Fruit fly (Drosophila melanogaster) whole organism, prepupa: Measurements from ENCODE around the gene mAcon1.
A peak's percentile ranks its signal among the peaks of the same experiment; 100 is the strongest.

Experiments
- Blimp-1 ChIP-seq: fragments of 200-800 bp; sonication (Bioruptor generic); optimal IDR thresholded peaks from 3 replicates; lab custom pipeline; 2017; ENCODE audit warnings: missing biosample characterization, missing genetic modification characterization, mild to moderate bottlenecking, moderate library complexity, missing genetic modification reagents
- CG10669 ChIP-seq: fragments of 200-800 bp; sonication (Bioruptor generic); optimal IDR thresholded peaks from 3 replicates; lab custom pipeline; 2018; ENCODE audit warnings: missing biosample characterization, mild to moderate bottlenecking, missing genetic modification characterization, moderate library complexity
- CG11294 ChIP-seq: fragments of 200-800 bp; sonication (Bioruptor generic); IDR thresholded peaks from 2 replicates; pipeline ENCODE4 v1.3.6; 2022; ENCODE audit warnings: missing biosample characterization, missing genetic modification characterization
- CG11762 ChIP-seq: fragments of 200-800 bp; sonication (Bioruptor generic); optimal IDR thresholded peaks from 3 replicates; lab custom pipeline; 2016; ENCODE audit warnings: missing biosample characterization, missing genetic modification characterization; ENCODE audit not compliant: insufficient read depth
- CG11902 ChIP-seq: fragments of 200-800 bp; sonication (Bioruptor generic); optimal IDR thresholded peaks from 3 replicates; lab custom pipeline; 2016; ENCODE audit warnings: missing biosample characterization, missing genetic modification characterization
- CG15336 ChIP-seq: fragments of 200-800 bp; sonication (Bioruptor generic); IDR thresholded peaks from 2 replicates; pipeline ENCODE4 v1.3.6; 2022; ENCODE audit warnings: missing biosample characterization, missing genetic modification characterization
- CG1621 ChIP-seq: fragments of 200-800 bp; sonication (Bioruptor generic); optimal IDR thresholded peaks from 3 replicates; lab custom pipeline; 2018; ENCODE audit warnings: missing biosample characterization, mild to moderate bottlenecking, missing genetic modification characterization
- CG3032 ChIP-seq: fragments of 200-800 bp; optimal IDR thresholded peaks from 2 replicates; lab custom pipeline; 2019; ENCODE audit warnings: missing biosample characterization, mild to moderate bottlenecking, missing genetic modification characterization, moderate library complexity
- CG31627 ChIP-seq: fragments of 200-800 bp; sonication (Bioruptor generic); optimal IDR thresholded peaks from 3 replicates; lab custom pipeline; 2016; ENCODE audit warnings: missing biosample characterization, missing genetic modification characterization
- CG32006 ChIP-seq: fragments of 200-800 bp; sonication (Bioruptor generic); optimal IDR thresholded peaks from 3 replicates; lab custom pipeline; 2017; ENCODE audit warnings: missing biosample characterization, mild to moderate bottlenecking, missing genetic modification characterization
- CG3919 ChIP-seq: fragments of 200-800 bp; sonication (Bioruptor generic); optimal IDR thresholded peaks from 3 replicates; lab custom pipeline; 2016; ENCODE audit warnings: missing biosample characterization, missing genetic modification characterization
- CG4318 ChIP-seq: fragments of 200-800 bp; sonication (Bioruptor generic); optimal IDR thresholded peaks from 3 replicates; lab custom pipeline; 2017; ENCODE audit warnings: missing biosample characterization, mild to moderate bottlenecking, missing genetic modification characterization
- CG6163 ChIP-seq: fragments of 200-800 bp; sonication (Bioruptor generic); IDR thresholded peaks from 3 replicates; pipeline ENCODE4 v1.3.6; 2022; ENCODE audit warnings: missing biosample characterization, missing genetic modification characterization
- CG6276 ChIP-seq: fragments of 200-800 bp; sonication (Bioruptor generic); optimal IDR thresholded peaks from 2 replicates; lab custom pipeline; 2017; ENCODE audit warnings: missing biosample characterization, mild to moderate bottlenecking, missing genetic modification characterization
- CG6792 ChIP-seq: fragments of 200-800 bp; sonication (Bioruptor generic); optimal IDR thresholded peaks from 3 replicates; lab custom pipeline; 2016; ENCODE audit warnings: missing biosample characterization, missing genetic modification characterization
- CG6808 ChIP-seq: fragments of 200-800 bp; sonication (Bioruptor generic); optimal IDR thresholded peaks from 3 replicates; lab custom pipeline; 2017; ENCODE audit warnings: missing biosample characterization, missing genetic modification characterization, mild to moderate bottlenecking, moderate library complexity, missing genetic modification reagents
- CG6854 ChIP-seq: fragments of 200-800 bp; sonication (Bioruptor generic); optimal IDR thresholded peaks from 2 replicates; lab custom pipeline; 2017; ENCODE audit warnings: missing biosample characterization, mild to moderate bottlenecking, missing genetic modification characterization
- CG7368 ChIP-seq: fragments of 200-800 bp; sonication (Bioruptor generic); optimal IDR thresholded peaks from 3 replicates; lab custom pipeline; 2016; ENCODE audit warnings: missing biosample characterization, missing genetic modification characterization
- CG8119 ChIP-seq: fragments of 200-800 bp; sonication (Bioruptor generic); IDR thresholded peaks from 3 replicates; pipeline ENCODE4 v1.3.6; 2022; ENCODE audit warnings: missing biosample characterization, missing genetic modification characterization
- CG8319 ChIP-seq: fragments of 200-800 bp; sonication (Bioruptor generic); optimal IDR thresholded peaks from 3 replicates; lab custom pipeline; 2016; ENCODE audit warnings: missing biosample characterization, missing genetic modification characterization
- CG8632 ChIP-seq: fragments of 200-800 bp; sonication (Bioruptor generic); optimal IDR thresholded peaks from 3 replicates; lab custom pipeline; 2016; ENCODE audit warnings: missing biosample characterization, missing genetic modification characterization
- CG9139 ChIP-seq: fragments of 200-800 bp; sonication (Bioruptor generic); optimal IDR thresholded peaks from 3 replicates; lab custom pipeline; 2017; ENCODE audit warnings: missing biosample characterization, mild to moderate bottlenecking, missing genetic modification characterization
- Eip78C ChIP-seq: fragments of 200-800 bp; sonication (Bioruptor generic); peaks from one replicate; lab custom pipeline; 2016; ENCODE audit warnings: missing biosample characterization, missing genetic modification characterization
- Eip93F ChIP-seq: fragments of 200-800 bp; sonication (Bioruptor generic); optimal IDR thresholded peaks from 2 replicates; lab custom pipeline; 2016; ENCODE audit warnings: missing biosample characterization, mild to moderate bottlenecking, missing genetic modification characterization
- Ets21C ChIP-seq: fragments of 200-800 bp; sonication (Bioruptor generic); optimal IDR thresholded peaks from 3 replicates; lab custom pipeline; 2016; ENCODE audit warnings: missing biosample characterization, missing genetic modification characterization
- Gug ChIP-seq: fragments of 200-800 bp; sonication (Bioruptor generic); IDR thresholded peaks from 2 replicates; pipeline ENCODE4 v1.3.6; 2022; ENCODE audit warnings: missing biosample characterization, missing genetic modification characterization
- Hr38 ChIP-seq: sonication (Bioruptor generic); optimal IDR thresholded peaks from 2 replicates; lab custom pipeline; 2016; ENCODE audit warnings: missing biosample characterization, missing genetic modification characterization
- Hr39 ChIP-seq: fragments of 200-800 bp; sonication (Bioruptor generic); optimal IDR thresholded peaks from 2 replicates; lab custom pipeline; 2016; ENCODE audit warnings: missing biosample characterization, missing genetic modification characterization
- Lpt ChIP-seq: fragments of 200-800 bp; sonication (Bioruptor generic); optimal IDR thresholded peaks from 3 replicates; lab custom pipeline; 2016; ENCODE audit warnings: missing biosample characterization, missing genetic modification characterization
- Met ChIP-seq: fragments of 200-800 bp; sonication (Bioruptor generic); optimal IDR thresholded peaks from 3 replicates; lab custom pipeline; 2016; ENCODE audit warnings: missing biosample characterization, missing genetic modification characterization
- OdsH ChIP-seq: fragments of 200-800 bp; sonication (Bioruptor generic); optimal IDR thresholded peaks from 3 replicates; lab custom pipeline; 2016; ENCODE audit warnings: missing biosample characterization, missing genetic modification characterization
- Smox ChIP-seq: fragments of 200-800 bp; sonication (Bioruptor generic); optimal IDR thresholded peaks from 3 replicates; lab custom pipeline; 2016; ENCODE audit warnings: missing biosample characterization, missing genetic modification characterization
- Sox102F ChIP-seq: fragments of 200-800 bp; sonication (Bioruptor generic); optimal IDR thresholded peaks from 2 replicates; lab custom pipeline; 2016; ENCODE audit warnings: missing biosample characterization, mild to moderate bottlenecking, missing genetic modification characterization
- acj6 ChIP-seq: fragments of 200-800 bp; sonication (Bioruptor generic); optimal IDR thresholded peaks from 3 replicates; lab custom pipeline; 2016; ENCODE audit warnings: missing biosample characterization, missing genetic modification characterization
- cyc ChIP-seq: fragments of 200-800 bp; sonication (Bioruptor generic); optimal IDR thresholded peaks from 3 replicates; lab custom pipeline; 2016; ENCODE audit warnings: missing biosample characterization, missing genetic modification characterization
- dac ChIP-seq: fragments of 200-800 bp; sonication (Bioruptor generic); optimal IDR thresholded peaks from 2 replicates; lab custom pipeline; 2017; ENCODE audit warnings: missing biosample characterization, mild to moderate bottlenecking, missing genetic modification characterization
- eg ChIP-seq: fragments of 200-800 bp; sonication (Bioruptor generic); IDR thresholded peaks from 3 replicates; pipeline ENCODE4 v1.3.6; 2022; ENCODE audit warnings: missing biosample characterization, missing genetic modification characterization
- esn ChIP-seq: fragments of 200-800 bp; sonication (Bioruptor generic); optimal IDR thresholded peaks from 2 replicates; lab custom pipeline; 2016; ENCODE audit warnings: missing biosample characterization, mild to moderate bottlenecking, missing genetic modification characterization, moderate library complexity
- fkh ChIP-seq: fragments of 200-800 bp; sonication (Bioruptor generic); optimal IDR thresholded peaks from 3 replicates; lab custom pipeline; 2017; ENCODE audit warnings: missing biosample characterization, mild to moderate bottlenecking, missing genetic modification characterization, moderate library complexity
- lz ChIP-seq: fragments of 200-800 bp; sonication (Bioruptor generic); optimal IDR thresholded peaks from 3 replicates; lab custom pipeline; 2016; ENCODE audit warnings: missing biosample characterization, missing genetic modification characterization
- net ChIP-seq: fragments of 200-800 bp; sonication (Bioruptor generic); optimal IDR thresholded peaks from 3 replicates; lab custom pipeline; 2016; ENCODE audit warnings: missing biosample characterization, missing genetic modification characterization
- pdm3 ChIP-seq: fragments of 200-800 bp; sonication (Bioruptor generic); optimal IDR thresholded peaks from 3 replicates; lab custom pipeline; 2016; ENCODE audit warnings: missing biosample characterization, missing genetic modification characterization
- spab ChIP-seq: fragments of 200-800 bp; sonication (Bioruptor generic); optimal IDR thresholded peaks from 2 replicates; lab custom pipeline; 2017; ENCODE audit warnings: missing biosample characterization, mild to moderate bottlenecking, missing genetic modification characterization, missing genetic modification reagents
- svp ChIP-seq: fragments of 200-800 bp; sonication (Bioruptor generic); peaks from one replicate; lab custom pipeline; 2016; ENCODE audit warnings: missing biosample characterization, missing genetic modification characterization
- topi ChIP-seq: fragments of 200-800 bp; sonication (Bioruptor generic); optimal IDR thresholded peaks from 3 replicates; lab custom pipeline; 2016; ENCODE audit warnings: missing biosample characterization, missing genetic modification characterization

Gene mAcon1

DNA sequence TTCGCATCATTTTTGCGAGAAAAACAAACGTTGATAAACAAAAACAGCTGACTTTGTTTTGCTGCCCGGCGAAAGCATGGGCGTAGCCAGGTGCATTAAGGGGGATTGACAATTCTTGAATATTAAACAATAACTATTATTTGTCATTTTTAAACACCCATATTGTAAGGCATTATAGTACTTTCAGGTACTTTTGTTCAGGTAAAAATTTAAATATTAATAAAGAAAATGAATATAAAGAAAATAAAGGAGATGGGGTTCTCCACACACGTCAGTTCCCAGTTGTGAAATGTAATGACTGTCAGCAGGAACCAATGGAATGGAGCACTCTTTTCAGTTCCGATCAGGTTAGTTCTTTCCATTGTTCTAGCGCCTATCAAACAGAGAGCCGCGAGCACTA lies 9.8 kb upstream of the mAcon1 start, which contains the start of the genes Coq3 and Pld3 (continued):
- peak; percentile 89 for TF ChIP-seq CG10669
- peak; percentile 90 for TF ChIP-seq Ets21C (GFP tag; lab: Kevin White, UChicago)
- peak; percentile 94 for TF ChIP-seq Met (GFP tag; lab: Kevin White, UChicago)
- TF ChIP-seq OdsH (GFP tag; lab: Kevin White, UChicago) = peak; percentile 97
- TF ChIP-seq CG6808 (GFP tag; lab: Kevin White, UChicago) = peak; percentile 89
- TF ChIP-seq cyc (GFP tag; lab: Kevin White, UChicago) = peak; percentile 93
- TF ChIP-seq Hr39 (GFP tag; lab: Kevin White, UChicago) = peak; percentile 94
- peak; percentile 86 for TF ChIP-seq CG11294
- TF ChIP-seq CG8119 (GFP tag; lab: Robert Waterston, UW) = peak; percentile 88; the same call in 2 of the 3 replicates
- peak; percentile 88 for TF ChIP-seq CG15336 (GFP tag; lab: Robert Waterston, UW)
- peak; percentile 85 for TF ChIP-seq CG4318
- TF ChIP-seq Hr38 (GFP tag; lab: Kevin White, UChicago) = peak; percentile 52
- peak; percentile 93 for TF ChIP-seq CG7368 (GFP tag; lab: Kevin White, UChicago)
- TF ChIP-seq pdm3 (GFP tag; lab: Kevin White, UChicago) = peak; percentile 95
- peak; percentile 90 for TF ChIP-seq CG8319
- TF ChIP-seq net (GFP tag; lab: Kevin White, UChicago) = peak; percentile 95
- peak; percentile 93 for TF ChIP-seq CG3032 (tag; lab: Kevin White, UChicago)
- TF ChIP-seq CG6792 (GFP tag; lab: Kevin White, UChicago) = peak; percentile 94
- TF ChIP-seq spab (GFP tag; lab: Kevin White, UChicago) = peak; percentile 82
- TF ChIP-seq esn = peak; percentile 97
- TF ChIP-seq topi (GFP tag; lab: Kevin White, UChicago) = peak; percentile 94
- TF ChIP-seq CG9139 (GFP tag; lab: Kevin White, UChicago) = peak; percentile 80
- peak; percentile 97 for TF ChIP-seq acj6
- TF ChIP-seq, all 60 proteins: peak for 57

DNA sequence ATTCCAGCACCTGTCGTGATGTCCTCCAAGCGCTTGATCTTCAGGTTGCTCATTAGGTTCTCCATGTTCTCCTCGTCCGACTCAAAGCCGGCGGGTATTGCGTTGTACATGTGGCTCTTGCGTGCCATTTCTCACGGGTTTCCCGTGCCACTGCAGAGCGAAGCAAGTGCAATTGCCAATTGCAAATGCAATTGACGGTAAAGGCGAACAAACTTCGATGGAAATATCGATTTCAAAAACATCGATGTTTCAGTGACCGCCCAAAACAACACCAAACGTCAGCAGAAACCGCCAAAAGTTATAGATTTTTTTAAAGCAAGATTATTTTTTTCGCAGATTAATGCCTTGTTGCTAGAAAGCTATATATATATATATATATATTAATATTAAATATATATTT lies 5.5 kb upstream of the mAcon1 start, which contains the start of gene Nbr:
Nbr (minus strand) TSS at position 209 of the 400 bp plus-strand sequence.
- TF ChIP-seq CG11902 (GFP tag; lab: Kevin White, UChicago) = no peak
- 0 out of 3 replicates have a peak, but pooled peaks have one; percentile 14 for TF ChIP-seq CG6163 (GFP tag; lab: Robert Waterston, UW)
- TF ChIP-seq net (GFP tag; lab: Kevin White, UChicago) = no peak

DNA sequence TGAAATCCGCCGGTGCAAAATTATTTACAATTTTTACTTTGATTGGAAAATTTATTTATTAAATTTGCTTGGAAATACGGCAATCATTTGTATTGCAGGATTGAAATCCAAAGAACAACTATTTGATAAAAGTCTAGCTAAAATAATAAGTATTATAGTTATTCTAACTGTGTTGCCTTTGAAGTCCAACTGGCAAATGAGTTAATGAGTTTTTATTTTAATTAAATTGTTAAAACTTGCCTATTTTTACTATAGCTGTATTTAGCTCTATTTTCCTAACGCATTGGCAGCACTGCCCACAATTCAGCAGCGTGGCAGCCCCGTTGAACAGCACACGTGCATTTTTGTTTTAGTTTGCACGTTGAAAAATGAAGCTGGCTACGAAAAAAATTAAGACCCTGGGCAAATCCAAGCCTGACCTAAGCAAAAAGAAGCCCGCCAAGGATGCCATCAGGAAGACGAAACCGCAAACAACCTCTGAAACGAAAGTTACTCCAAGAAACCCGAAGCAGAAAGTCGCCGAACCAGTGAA lies 5.0 kb upstream of the mAcon1 start, which contains the start of gene Noc2:
Noc2 (plus strand) TSS at position 331 of the 532 bp plus-strand sequence.
- TF ChIP-seq CG7368 (GFP tag; lab: Kevin White, UChicago) (no peak), Lpt (GFP tag; lab: Kevin White, UChicago) (no peak), fkh (GFP tag; lab: Kevin White, UChicago) (no peak), CG11902 (GFP tag; lab: Kevin White, UChicago) (peak; percentile 36), CG11294 (no peak), cyc (GFP tag; lab: Kevin White, UChicago) (peak; percentile 46), Eip93F (GFP tag; lab: Kevin White, UChicago) (peak; percentile 46), Smox (GFP tag; lab: Kevin White, UChicago) (no peak), topi (GFP tag; lab: Kevin White, UChicago) (peak; percentile 37), acj6 (peak; percentile 59), CG8632 (peak; percentile 25), CG6808 (GFP tag; lab: Kevin White, UChicago) (peak; percentile 48), CG1621 (tag; lab: Kevin White, UChicago) (no peak), CG32006 (GFP tag; lab: Kevin White, UChicago) (peak; percentile 60), Blimp-1 (GFP tag; lab: Kevin White, UChicago) (peak; percentile 10), Eip78C (GFP tag; lab: Kevin White, UChicago) (peak; percentile 76), CG6792 (GFP tag; lab: Kevin White, UChicago) (peak; percentile 11), CG6276 (no peak), Gug (0 out of 2 replicates have a peak, but pooled peaks have one; percentile 20), dac (GFP tag; lab: Kevin White, UChicago) (no peak), CG4318 (no peak), CG11762 (peak; percentile 29), svp (GFP tag; lab: Kevin White, UChicago) (no peak), CG3919 (GFP tag; lab: Kevin White, UChicago) (peak; percentile 46), CG31627 (GFP tag; lab: Kevin White, UChicago) (peak; percentile 67), CG8319 (peak; percentile 11), Sox102F (GFP tag; lab: Kevin White, UChicago) (no peak), CG9139 (GFP tag; lab: Kevin White, UChicago) (no peak), CG3032 (tag; lab: Kevin White, UChicago) (peak; percentile 54), eg (GFP tag; lab: Robert Waterston, UW) (peak; percentile 71), pdm3 (GFP tag; lab: Kevin White, UChicago) (peak; percentile 56), esn (peak; percentile 63), lz (GFP tag; lab: Kevin White, UChicago) (peak; percentile 46), CG6854 (GFP tag; lab: Kevin White, UChicago) (no peak), Ets21C (GFP tag; lab: Kevin White, UChicago) (no peak)
